Fruit fly (Drosophila melanogaster) whole organism, prepupa: ENCODE data around the gene Cad86C.

ENCODE experiments used
- Blimp-1 ChIP-seq: fragments of 200-800 bp; sonication (Bioruptor generic); optimal IDR thresholded peaks from 3 replicates; lab custom pipeline; 2017; ENCODE audit warnings: missing biosample characterization, missing genetic modification characterization, mild to moderate bottlenecking, moderate library complexity, missing genetic modification reagents
- CG10631 ChIP-seq: fragments of 200-800 bp; sonication (Bioruptor generic); optimal IDR thresholded peaks from 2 replicates; lab custom pipeline; 2016; ENCODE audit warnings: missing biosample characterization, missing genetic modification characterization
- CG11294 ChIP-seq: fragments of 200-800 bp; sonication (Bioruptor generic); IDR thresholded peaks from 2 replicates; pipeline ENCODE4 v1.3.6; 2022; ENCODE audit warnings: missing biosample characterization, missing genetic modification characterization
- CG11762 ChIP-seq: fragments of 200-800 bp; sonication (Bioruptor generic); optimal IDR thresholded peaks from 3 replicates; lab custom pipeline; 2016; ENCODE audit warnings: missing biosample characterization, missing genetic modification characterization; ENCODE audit not compliant: insufficient read depth
- CG11902 ChIP-seq: fragments of 200-800 bp; sonication (Bioruptor generic); optimal IDR thresholded peaks from 3 replicates; lab custom pipeline; 2016; ENCODE audit warnings: missing biosample characterization, missing genetic modification characterization
- CG15336 ChIP-seq: fragments of 200-800 bp; sonication (Bioruptor generic); IDR thresholded peaks from 2 replicates; pipeline ENCODE4 v1.3.6; 2022; ENCODE audit warnings: missing biosample characterization, missing genetic modification characterization
- CG1621 ChIP-seq: fragments of 200-800 bp; sonication (Bioruptor generic); optimal IDR thresholded peaks from 3 replicates; lab custom pipeline; 2018; ENCODE audit warnings: missing biosample characterization, mild to moderate bottlenecking, missing genetic modification characterization
- CG3032 ChIP-seq: fragments of 200-800 bp; optimal IDR thresholded peaks from 2 replicates; lab custom pipeline; 2019; ENCODE audit warnings: missing biosample characterization, mild to moderate bottlenecking, missing genetic modification characterization, moderate library complexity
- CG32006 ChIP-seq: fragments of 200-800 bp; sonication (Bioruptor generic); optimal IDR thresholded peaks from 3 replicates; lab custom pipeline; 2017; ENCODE audit warnings: missing biosample characterization, mild to moderate bottlenecking, missing genetic modification characterization
- CG34406 ChIP-seq: fragments of 200-800 bp; sonication (Bioruptor generic); optimal IDR thresholded peaks from 3 replicates; lab custom pipeline; 2016; ENCODE audit warnings: missing biosample characterization, missing genetic modification characterization
- CG6163 ChIP-seq: fragments of 200-800 bp; sonication (Bioruptor generic); IDR thresholded peaks from 3 replicates; pipeline ENCODE4 v1.3.6; 2022; ENCODE audit warnings: missing biosample characterization, missing genetic modification characterization
- CG6854 ChIP-seq: fragments of 200-800 bp; sonication (Bioruptor generic); optimal IDR thresholded peaks from 2 replicates; lab custom pipeline; 2017; ENCODE audit warnings: missing biosample characterization, mild to moderate bottlenecking, missing genetic modification characterization
- CG7368 ChIP-seq: fragments of 200-800 bp; sonication (Bioruptor generic); optimal IDR thresholded peaks from 3 replicates; lab custom pipeline; 2016; ENCODE audit warnings: missing biosample characterization, missing genetic modification characterization
- CG8119 ChIP-seq: fragments of 200-800 bp; sonication (Bioruptor generic); IDR thresholded peaks from 3 replicates; pipeline ENCODE4 v1.3.6; 2022; ENCODE audit warnings: missing biosample characterization, missing genetic modification characterization
- CG8319 ChIP-seq: fragments of 200-800 bp; sonication (Bioruptor generic); optimal IDR thresholded peaks from 3 replicates; lab custom pipeline; 2016; ENCODE audit warnings: missing biosample characterization, missing genetic modification characterization
- Eip75B ChIP-seq: fragments of 200-800 bp; sonication (Bioruptor generic); optimal IDR thresholded peaks from 3 replicates; lab custom pipeline; 2016; ENCODE audit warnings: missing biosample characterization, missing genetic modification characterization
- Eip78C ChIP-seq: fragments of 200-800 bp; sonication (Bioruptor generic); peaks from one replicate; lab custom pipeline; 2016; ENCODE audit warnings: missing biosample characterization, missing genetic modification characterization
- Ets21C ChIP-seq: fragments of 200-800 bp; sonication (Bioruptor generic); optimal IDR thresholded peaks from 3 replicates; lab custom pipeline; 2016; ENCODE audit warnings: missing biosample characterization, missing genetic modification characterization
- Ets96B ChIP-seq: fragments of 200-800 bp; optimal IDR thresholded peaks from 2 replicates; lab custom pipeline; 2019; ENCODE audit warnings: missing biosample characterization, mild to moderate bottlenecking, missing genetic modification characterization, moderate library complexity
- Gug ChIP-seq: fragments of 200-800 bp; sonication (Bioruptor generic); IDR thresholded peaks from 2 replicates; pipeline ENCODE4 v1.3.6; 2022; ENCODE audit warnings: missing biosample characterization, missing genetic modification characterization
- Hr39 ChIP-seq: fragments of 200-800 bp; sonication (Bioruptor generic); optimal IDR thresholded peaks from 2 replicates; lab custom pipeline; 2016; ENCODE audit warnings: missing biosample characterization, missing genetic modification characterization
- Hr4 ChIP-seq: fragments of 200-800 bp; sonication (Bioruptor generic); optimal IDR thresholded peaks from 3 replicates; lab custom pipeline; 2016; ENCODE audit warnings: missing biosample characterization, missing genetic modification characterization
- Lpt ChIP-seq: fragments of 200-800 bp; sonication (Bioruptor generic); optimal IDR thresholded peaks from 3 replicates; lab custom pipeline; 2016; ENCODE audit warnings: missing biosample characterization, missing genetic modification characterization
- Met ChIP-seq: fragments of 200-800 bp; sonication (Bioruptor generic); optimal IDR thresholded peaks from 3 replicates; lab custom pipeline; 2016; ENCODE audit warnings: missing biosample characterization, missing genetic modification characterization
- Sox102F ChIP-seq: fragments of 200-800 bp; sonication (Bioruptor generic); optimal IDR thresholded peaks from 2 replicates; lab custom pipeline; 2016; ENCODE audit warnings: missing biosample characterization, mild to moderate bottlenecking, missing genetic modification characterization
- Sox14 ChIP-seq: fragments of 200-800 bp; sonication (Bioruptor generic); optimal IDR thresholded peaks from 3 replicates; lab custom pipeline; 2016; ENCODE audit warnings: missing biosample characterization, missing genetic modification characterization
- Sox15 ChIP-seq: fragments of 200-800 bp; sonication (Bioruptor generic); optimal IDR thresholded peaks from 3 replicates; lab custom pipeline; 2016; ENCODE audit warnings: missing biosample characterization, missing genetic modification characterization
- achi ChIP-seq: fragments of 200-800 bp; sonication (Bioruptor generic); optimal IDR thresholded peaks from 3 replicates; lab custom pipeline; 2016; ENCODE audit warnings: missing biosample characterization, missing genetic modification characterization
- cyc ChIP-seq: fragments of 200-800 bp; sonication (Bioruptor generic); optimal IDR thresholded peaks from 3 replicates; lab custom pipeline; 2016; ENCODE audit warnings: missing biosample characterization, missing genetic modification characterization
- dsx ChIP-seq: fragments of 200-800 bp; optimal IDR thresholded peaks from 3 replicates; lab custom pipeline; 2019; ENCODE audit warnings: missing biosample characterization, mild to moderate bottlenecking, missing genetic modification characterization, moderate library complexity; ENCODE audit not compliant: poor library complexity, severe bottlenecking
- eg ChIP-seq: fragments of 200-800 bp; sonication (Bioruptor generic); IDR thresholded peaks from 3 replicates; pipeline ENCODE4 v1.3.6; 2022; ENCODE audit warnings: missing biosample characterization, missing genetic modification characterization
- esn ChIP-seq: fragments of 200-800 bp; sonication (Bioruptor generic); optimal IDR thresholded peaks from 2 replicates; lab custom pipeline; 2016; ENCODE audit warnings: missing biosample characterization, mild to moderate bottlenecking, missing genetic modification characterization, moderate library complexity
- fd59A ChIP-seq: fragments of 200-800 bp; sonication (Bioruptor generic); optimal IDR thresholded peaks from 2 replicates; lab custom pipeline; 2017; ENCODE audit warnings: missing biosample characterization, mild to moderate bottlenecking, missing genetic modification characterization, missing genetic modification reagents
- fd85E ChIP-seq: fragments of 200-800 bp; sonication (Bioruptor generic); optimal IDR thresholded peaks from 3 replicates; lab custom pipeline; 2016; ENCODE audit warnings: missing biosample characterization, missing genetic modification characterization
- fkh ChIP-seq: fragments of 200-800 bp; sonication (Bioruptor generic); optimal IDR thresholded peaks from 3 replicates; lab custom pipeline; 2017; ENCODE audit warnings: missing biosample characterization, mild to moderate bottlenecking, missing genetic modification characterization, moderate library complexity
- lz ChIP-seq: fragments of 200-800 bp; sonication (Bioruptor generic); optimal IDR thresholded peaks from 3 replicates; lab custom pipeline; 2016; ENCODE audit warnings: missing biosample characterization, missing genetic modification characterization
- net ChIP-seq: fragments of 200-800 bp; sonication (Bioruptor generic); optimal IDR thresholded peaks from 3 replicates; lab custom pipeline; 2016; ENCODE audit warnings: missing biosample characterization, missing genetic modification characterization
- pdm3 ChIP-seq: fragments of 200-800 bp; sonication (Bioruptor generic); optimal IDR thresholded peaks from 3 replicates; lab custom pipeline; 2016; ENCODE audit warnings: missing biosample characterization, missing genetic modification characterization
- salr ChIP-seq, 2 experiments: fragments of 200-800 bp; sonication (Bioruptor generic); optimal IDR thresholded peaks; 3 replicates each; lab custom pipeline; 2016 to 2018; ENCODE audit warnings: missing biosample characterization in 2 of 2, missing genetic modification characterization in 2 of 2, mild to moderate bottlenecking in 1 of 2
- spab ChIP-seq: fragments of 200-800 bp; sonication (Bioruptor generic); optimal IDR thresholded peaks from 2 replicates; lab custom pipeline; 2017; ENCODE audit warnings: missing biosample characterization, mild to moderate bottlenecking, missing genetic modification characterization, missing genetic modification reagents
- ss ChIP-seq, 2 experiments: fragments of 200-800 bp; sonication (Bioruptor generic); optimal IDR thresholded peaks; 2 replicates in 1 of 2; 3 replicates in 1 of 2; lab custom pipeline; 2017 to 2018; ENCODE audit warnings: mild to moderate bottlenecking in 2 of 2, missing biosample characterization in 2 of 2, missing genetic modification characterization in 2 of 2, moderate library complexity in 1 of 2
- svp ChIP-seq: fragments of 200-800 bp; sonication (Bioruptor generic); peaks from one replicate; lab custom pipeline; 2016; ENCODE audit warnings: missing biosample characterization, missing genetic modification characterization
- topi ChIP-seq: fragments of 200-800 bp; sonication (Bioruptor generic); optimal IDR thresholded peaks from 3 replicates; lab custom pipeline; 2016; ENCODE audit warnings: missing biosample characterization, missing genetic modification characterization
- vri ChIP-seq: fragments of 200-800 bp; sonication (Bioruptor generic); optimal IDR thresholded peaks from 3 replicates; lab custom pipeline; 2016; ENCODE audit warnings: missing biosample characterization, mild to moderate bottlenecking, missing genetic modification characterization

Cad86C gene

DNA sequence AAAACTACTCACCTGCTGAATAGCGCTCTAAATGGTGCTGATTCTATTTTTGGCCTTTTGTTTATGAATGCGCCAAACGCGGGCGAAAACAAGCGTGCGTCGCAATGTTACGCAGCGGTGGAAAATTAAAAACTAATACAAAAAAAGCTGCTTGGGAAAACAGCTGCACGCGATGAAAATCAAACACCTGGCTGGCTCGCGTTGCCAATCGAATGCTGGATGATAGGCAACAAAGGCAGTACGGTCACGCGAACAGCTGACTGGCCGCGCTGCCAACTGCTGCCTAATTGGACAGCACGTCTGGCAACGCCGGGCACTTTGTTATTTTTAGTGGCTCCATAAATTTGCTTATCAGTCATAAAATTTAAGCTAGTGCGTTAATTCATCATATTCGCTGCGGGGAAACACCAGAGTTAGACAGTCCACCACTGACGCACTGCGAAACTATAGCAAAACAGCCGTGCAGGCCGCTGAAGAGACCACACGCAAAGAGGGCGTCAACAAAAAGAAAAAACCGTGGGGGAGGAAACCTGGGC, 41.6 kb downstream of the Cad86C start, which contains the start of the genes SelR and Tsp86D:
Gene SelR (minus strand): TSS at position 216 of the 536 bp plus-strand sequence.
Gene Tsp86D (plus strand): TSS at position 282 of the 536 bp plus-strand sequence.
- TF ChIP-seq net, result peak; percentile 31
- TF ChIP-seq fkh (GFP tag; lab: Kevin White, UChicago), result peak; percentile 63
- peak; percentile 10 for TF ChIP-seq esn
- TF ChIP-seq Sox14 (GFP tag; lab: Kevin White, UChicago), result peak; percentile 58
- 0 out of 3 replicates have a peak, but pooled peaks have one; percentile 6 for TF ChIP-seq eg (GFP tag; lab: Robert Waterston, UW)
- no peak for TF ChIP-seq Sox15 (GFP tag; lab: Kevin White, UChicago)
- TF ChIP-seq pdm3 (GFP tag; lab: Kevin White, UChicago), result no peak
- TF ChIP-seq ss (GFP tag; optimal IDR thresholded peaks at IDR 0.05; lab: Kevin White, UChicago), result peak in 1 of 2 experiments; percentile 14
- no peak for TF ChIP-seq Met (GFP tag; lab: Kevin White, UChicago)
- TF ChIP-seq Sox102F (GFP tag; lab: Kevin White, UChicago), result no peak
- TF ChIP-seq CG15336, result peak; percentile 9; the same call in 1 of the 2 replicates
- no peak for TF ChIP-seq Hr39 (GFP tag; lab: Kevin White, UChicago)
- no peak for TF ChIP-seq Hr4
- no peak for TF ChIP-seq CG8319
- TF ChIP-seq salr (GFP tag; optimal IDR thresholded peaks at IDR 0.05; lab: Kevin White, UChicago), result no peak
- TF ChIP-seq topi (GFP tag; lab: Kevin White, UChicago), result no peak
- TF ChIP-seq Blimp-1 (GFP tag; lab: Kevin White, UChicago), result no peak

DNA sequence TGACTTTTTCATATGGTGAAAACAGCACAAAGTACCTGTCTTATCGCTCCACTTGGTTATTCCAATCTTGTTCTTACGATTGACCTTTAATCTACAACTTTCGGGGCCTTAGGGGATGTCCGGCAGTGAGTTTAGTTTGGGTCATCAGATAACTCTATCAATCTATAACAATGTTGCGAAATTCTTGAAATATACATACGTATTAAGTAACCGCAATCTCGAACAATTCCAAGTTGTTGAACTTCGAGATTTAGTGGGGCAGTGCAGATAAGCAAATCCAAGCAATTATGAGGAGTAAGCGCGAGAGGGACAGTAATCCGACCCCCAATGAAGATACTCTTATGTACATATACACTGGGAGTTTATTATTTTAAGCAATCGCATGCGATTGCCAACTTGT, 43.7 kb downstream of the Cad86C start:
- no peak for TF ChIP-seq CG32006 (GFP tag; lab: Kevin White, UChicago)
- no peak for TF ChIP-seq CG3032 (tag; lab: Kevin White, UChicago)
- TF ChIP-seq vri (GFP tag; lab: Kevin White, UChicago), result peak; percentile 79
- TF ChIP-seq svp (GFP tag; lab: Kevin White, UChicago), result peak; percentile 93
- TF ChIP-seq CG15336, result no peak
- no peak for TF ChIP-seq fd59A (GFP tag; lab: Kevin White, UChicago)
- peak; percentile 40 for TF ChIP-seq dsx (GFP tag; lab: Kevin White, UChicago)
- TF ChIP-seq Eip78C (GFP tag; lab: Kevin White, UChicago), result no peak
- TF ChIP-seq Sox14 (GFP tag; lab: Kevin White, UChicago), result no peak

DNA sequence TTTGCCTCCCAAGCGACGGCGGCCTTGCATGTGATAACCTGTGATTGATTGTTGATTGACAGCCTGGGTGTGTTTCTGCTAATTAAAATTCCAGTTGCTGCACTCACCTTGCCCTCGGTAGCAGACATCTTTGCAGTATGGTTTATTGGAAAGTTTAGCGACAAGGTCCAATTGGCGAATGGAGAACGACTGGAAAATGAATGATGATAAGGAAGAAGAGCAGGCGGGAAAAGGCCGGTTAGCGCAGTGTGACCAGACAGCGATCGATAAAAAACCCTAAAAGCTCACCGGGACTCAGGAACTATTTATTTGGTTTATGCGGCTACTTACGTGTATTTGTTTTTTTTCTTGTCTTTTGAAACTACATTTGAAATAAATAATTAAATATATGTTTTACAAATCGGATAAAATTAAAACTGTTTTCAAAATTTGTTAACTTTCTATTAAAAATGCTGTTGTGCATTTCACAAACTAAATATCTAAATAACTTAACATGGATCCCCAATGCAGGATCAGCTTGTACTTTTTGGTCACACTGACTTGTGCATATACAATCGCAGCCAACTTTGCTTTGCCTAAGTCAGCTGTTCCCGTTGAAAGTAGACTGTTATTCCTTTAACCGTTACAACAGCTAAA, 45.4 kb downstream of the Cad86C start, which contains the start of gene Fdh:
Gene Fdh (minus strand): TSS at position 234 of the 636 bp plus-strand sequence.
- TF ChIP-seq cyc (no peak), Ets96B (peak; percentile 36), Sox15 (GFP tag; lab: Kevin White, UChicago) (no peak), Blimp-1 (GFP tag; lab: Kevin White, UChicago) (no peak), svp (GFP tag; lab: Kevin White, UChicago) (peak; percentile 79), CG11902 (GFP tag; lab: Kevin White, UChicago) (no peak), Ets21C (GFP tag; lab: Kevin White, UChicago) (no peak), vri (GFP tag; lab: Kevin White, UChicago) (peak; percentile 32), CG11762 (GFP tag; lab: Kevin White, UChicago) (no peak), pdm3 (GFP tag; lab: Kevin White, UChicago) (no peak), CG7368 (GFP tag; lab: Kevin White, UChicago) (peak; percentile 18), Hr39 (GFP tag; lab: Kevin White, UChicago) (peak; percentile 40), Hr4 (peak; percentile 54), CG8319 (no peak), CG10631 (no peak), esn (peak; percentile 70), fd85E (no peak), Eip75B (GFP tag; lab: Kevin White, UChicago) (peak; percentile 60), Gug (no peak), CG6854 (peak; percentile 58), lz (GFP tag; lab: Kevin White, UChicago) (peak; percentile 66), CG6163 (GFP tag; lab: Robert Waterston, UW) (peak; percentile 50; the same call in 1 of the 3 replicates), eg (GFP tag; lab: Robert Waterston, UW) (peak; percentile 40; the same call in 1 of the 3 replicates), CG3032 (tag; lab: Kevin White, UChicago) (peak; percentile 54), Sox102F (GFP tag; lab: Kevin White, UChicago) (no peak), CG8119 (GFP tag; lab: Robert Waterston, UW) (peak; percentile 43; the same call in 2 of the 3 replicates), CG34406 (GFP tag; lab: Kevin White, UChicago) (peak; percentile 54), achi (GFP tag; lab: Kevin White, UChicago) (peak; percentile 51), spab (GFP tag; lab: Kevin White, UChicago) (no peak), Sox14 (GFP tag; lab: Kevin White, UChicago) (peak; percentile 31), Lpt (GFP tag; lab: Kevin White, UChicago) (peak; percentile 44), CG11294 (GFP tag; lab: Robert Waterston, UW) (no peak), CG1621 (tag; lab: Kevin White, UChicago) (peak; percentile 18)
